Worm (Caenorhabditis elegans) whole organism, L2 larva: ENCODE data around the gene D1054.1.

Experiments used
- ZK546.5 ChIP-seq: sonication (generic microtip); optimal IDR thresholded peaks from 2 replicates; lab custom pipeline; 2017; ENCODE audit warnings: missing biosample characterization, missing genetic modification characterization
- dmd-4 ChIP-seq: sonication (generic microtip); optimal IDR thresholded peaks from 2 replicates; lab custom pipeline; 2017; ENCODE audit warnings: missing biosample characterization, missing genetic modification characterization
- fos-1 ChIP-seq: fragments of 150-350 bp; optimal IDR thresholded peaks from 2 replicates; lab custom pipeline; 2014; ENCODE audit warnings: missing biosample characterization, missing genetic modification characterization
- lin-13 ChIP-seq: fragments of 150-350 bp; optimal IDR thresholded peaks from 2 replicates; lab custom pipeline; 2014; ENCODE audit warnings: missing biosample characterization, missing genetic modification reagents, missing genetic modification characterization
- lsy-2 ChIP-seq, 2 experiments: fragments of 150-350 bp in 1 of 2; sonication (generic microtip) in 1 of 2; optimal IDR thresholded peaks; 2 replicates each; lab custom pipeline; 2014 to 2017; ENCODE audit warnings: missing biosample characterization in 2 of 2, missing genetic modification characterization in 2 of 2
- mdl-1 ChIP-seq, 2 experiments: fragments of 150-350 bp in 1 of 2; sonication (generic microtip) in 1 of 2; optimal IDR thresholded peaks; 2 replicates each; lab custom pipeline; 2017; ENCODE audit warnings: missing biosample characterization in 2 of 2, missing genetic modification characterization in 2 of 2
- nhr-237 ChIP-seq: fragments of 150-350 bp; optimal IDR thresholded peaks from 2 replicates; lab custom pipeline; 2014; ENCODE audit warnings: missing biosample characterization, missing genetic modification characterization
- nhr-6 ChIP-seq: fragments of 150-350 bp; optimal IDR thresholded peaks from 2 replicates; lab custom pipeline; 2014; ENCODE audit warnings: missing biosample characterization, missing genetic modification characterization
- sma-9 ChIP-seq, 2 experiments: fragments of 150-350 bp in 1 of 2; sonication (generic microtip) in 1 of 2; optimal IDR thresholded peaks; 2 replicates each; lab custom pipeline; 2014 to 2016; ENCODE audit warnings: missing genetic modification characterization in 2 of 2, mild to moderate bottlenecking in 1 of 2, missing biosample characterization in 1 of 2, missing compliant biosample characterization in 1 of 2, missing genetic modification reagents in 1 of 2, moderate library complexity in 1 of 2
- snpc-4 ChIP-seq: fragments of 150-350 bp; optimal IDR thresholded peaks from 2 replicates; lab custom pipeline; 2014; ENCODE audit warnings: missing biosample characterization, missing genetic modification characterization
- unc-62 ChIP-seq: fragments of 150-350 bp; optimal IDR thresholded peaks from 2 replicates; lab custom pipeline; 2014; ENCODE audit warnings: missing biosample characterization, missing genetic modification reagents, missing genetic modification characterization

ce11 chrV:10722595-10722994 lies 47.4 kb downstream of the D1054.1 start:
- TF ChIP-seq unc-62 (no peak), fos-1 (no peak), snpc-4 (no peak), lsy-2 (tag; optimal IDR thresholded peaks at IDR 0.05; lab: Kevin White, UChicago) (no peak), nhr-237 (tag; lab: Kevin White, UChicago) (no peak), ZK546.5 (tag; lab: Kevin White, UChicago) (no peak), mdl-1 (tag; optimal IDR thresholded peaks at IDR 0.05; lab: Kevin White, UChicago) (no peak), nhr-6 (no peak), dmd-4 (tag; lab: Kevin White, UChicago) (no peak), sma-9 (GFP tag; optimal IDR thresholded peaks at IDR 0.05; lab: Kevin White, UChicago) (peak; percentile 40), sma-9 (tag; optimal IDR thresholded peaks at IDR 0.05; lab: Kevin White, UChicago) (no peak), lin-13 (GFP tag; lab: Kevin White, UChicago) (no peak)
